Worm (Caenorhabditis elegans) whole organism, L4 larva: ENCODE results near the gene B0546.4.

Experiments used
- arid-1 ChIP-seq: fragments of 200-800 bp; sonication (Bioruptor generic); conservative IDR thresholded peaks from 2 replicates; pipeline ENCODE4 v1.3.6; 2022; ENCODE audit warnings: missing genetic modification reagents, missing genetic modification characterization, missing compliant biosample characterization
- dmd-6 ChIP-seq: fragments of 200-800 bp; sonication (Bioruptor generic); IDR thresholded peaks from 2 replicates; pipeline ENCODE4 v1.3.6; 2022; ENCODE audit warnings: missing genetic modification reagents, missing genetic modification characterization, missing compliant biosample characterization
- egl-27 ChIP-seq: sonication (generic microtip); optimal IDR thresholded peaks from 3 replicates; lab custom pipeline; 2017; ENCODE audit warnings: missing biosample characterization, missing genetic modification reagents, missing genetic modification characterization
- fkh-10 ChIP-seq: fragments of 150-350 bp; optimal IDR thresholded peaks from 2 replicates; lab custom pipeline; 2014; ENCODE audit warnings: missing biosample characterization, missing genetic modification reagents, missing genetic modification characterization
- gei-8 ChIP-seq: fragments of 200-800 bp; sonication (Bioruptor generic); optimal IDR thresholded peaks from 2 replicates; lab custom pipeline; 2018; ENCODE audit warnings: mild to moderate bottlenecking, missing genetic modification characterization, missing compliant biosample characterization
- lin-1 ChIP-seq: fragments of 200-800 bp; sonication (Bioruptor generic); IDR thresholded peaks from 2 replicates; pipeline ENCODE4 v1.3.6; 2022; ENCODE audit warnings: missing genetic modification reagents, missing genetic modification characterization, missing compliant biosample characterization
- lir-3 ChIP-seq: sonication (generic microtip); optimal IDR thresholded peaks from 2 replicates; lab custom pipeline; 2016; ENCODE audit warnings: mild to moderate bottlenecking, missing genetic modification characterization, missing compliant biosample characterization
- nhr-28 ChIP-seq: fragments of 150-350 bp; optimal IDR thresholded peaks from 2 replicates; lab custom pipeline; 2014; ENCODE audit warnings: missing biosample characterization, missing genetic modification characterization
- pqm-1 ChIP-seq: sonication (generic microtip); optimal IDR thresholded peaks from 2 replicates; lab custom pipeline; 2017; ENCODE audit warnings: missing biosample characterization, missing genetic modification characterization
- snpc-4 ChIP-seq: fragments of 150-350 bp; optimal IDR thresholded peaks from 2 replicates; lab custom pipeline; 2014; ENCODE audit warnings: missing biosample characterization, missing genetic modification characterization
- spr-3 ChIP-seq: fragments of 200-800 bp; sonication (Bioruptor generic); optimal IDR thresholded peaks from 2 replicates; lab custom pipeline; 2018; ENCODE audit warnings: mild to moderate bottlenecking, missing genetic modification characterization, missing compliant biosample characterization
- unc-39 ChIP-seq: sonication (generic microtip); optimal IDR thresholded peaks from 2 replicates; lab custom pipeline; 2017; ENCODE audit warnings: missing biosample characterization, missing genetic modification characterization

- TF ChIP-seq snpc-4 (tag; lab: Kevin White, UChicago): no peak
- no peak for TF ChIP-seq lir-3 (tag; lab: Kevin White, UChicago)
- TF ChIP-seq egl-27 (tag; lab: Kevin White, UChicago): no peak
- no peak for TF ChIP-seq arid-1 (GFP tag; lab: Robert Waterston, UW)
- no peak for TF ChIP-seq nhr-28 (tag; lab: Kevin White, UChicago)
- no peak for TF ChIP-seq fkh-10 (GFP tag; lab: Kevin White, UChicago)
- no peak for TF ChIP-seq spr-3 (GFP tag; lab: Kevin White, UChicago)
- no peak for TF ChIP-seq unc-39
- no peak for TF ChIP-seq pqm-1 (tag; lab: Kevin White, UChicago)
- TF ChIP-seq lin-1 (GFP tag; lab: Robert Waterston, UW): no peak
- no peak for TF ChIP-seq gei-8
- no peak for TF ChIP-seq dmd-6 (GFP tag; lab: Robert Waterston, UW)
Observed at ce11 chrIV:3354757-3355156, 29.2 kb downstream of the B0546.4 start, which contains the start of gene F42A6.1.
